Worm (Caenorhabditis elegans) whole organism, L4/young adult: ENCODE measurements around the gene sto-5.

ENCODE experiments used
- W03F9.2 ChIP-seq: fragments of 150-350 bp; optimal IDR thresholded peaks from 2 replicates; lab custom pipeline; 2014; ENCODE audit warnings: missing biosample characterization, missing genetic modification characterization
- him-1 ChIP-seq: sonication (generic microtip); optimal IDR thresholded peaks from 2 replicates; lab custom pipeline; 2016; ENCODE audit warnings: missing genotype, missing genetic modification reagents, missing genetic modification characterization, missing compliant biosample characterization

ce11 chrX:16859956-16860446, 34.7 kb upstream of the sto-5 start, which contains the start of gene T20F7.3:
- TF ChIP-seq him-1 (tag; lab: Kevin White, UChicago) (no peak), W03F9.2 (tag; lab: Kevin White, UChicago) (no peak)
